Worm (Caenorhabditis elegans) whole organism, young adult: ENCODE results near the gene Y46G5A.34.

Experiments used
- F37B4.10 ChIP-seq: fragments of 200-800 bp; sonication (Bioruptor generic); IDR thresholded peaks from 2 replicates; pipeline ENCODE4 v1.3.6; 2022; ENCODE audit warnings: missing genetic modification characterization, missing compliant biosample characterization
- F39B2.1 ChIP-seq: fragments of 200-800 bp; sonication (Bioruptor generic); IDR thresholded peaks from 2 replicates; pipeline ENCODE4 v1.3.6; 2022; ENCODE audit warnings: missing genetic modification reagents, missing genetic modification characterization, missing compliant biosample characterization
- efl-1 ChIP-seq: fragments of 150-350 bp; optimal IDR thresholded peaks from 2 replicates; lab custom pipeline; 2014; ENCODE audit warnings: missing biosample characterization, missing genetic modification reagents, missing genetic modification characterization
- egl-18 ChIP-seq: fragments of 200-800 bp; sonication (Bioruptor generic); IDR thresholded peaks from 2 replicates; pipeline ENCODE4 v1.3.6; 2022; ENCODE audit warnings: missing genetic modification reagents, missing genetic modification characterization, missing compliant biosample characterization
- ekl-4 ChIP-seq: fragments of 200-800 bp; sonication (Bioruptor generic); IDR thresholded peaks from 2 replicates; pipeline ENCODE4 v1.3.6; 2022; ENCODE audit warnings: missing genetic modification reagents, missing genetic modification characterization, missing compliant biosample characterization

ce11 chrII:12756180-12756579, 20.3 kb upstream of the Y46G5A.34 start, which contains the start of the genes Y46G5A.7 and Y46G5A.8:
- TF ChIP-seq egl-18 (GFP tag; lab: Robert Waterston, UW) (no peak), ekl-4 (GFP tag; lab: Robert Waterston, UW) (no peak), efl-1 (no peak), F37B4.10 (GFP tag; lab: Robert Waterston, UW) (no peak), F39B2.1 (GFP tag; lab: Robert Waterston, UW) (no peak)
